Worm (Caenorhabditis elegans) whole organism, L4/young adult: Measurements from ENCODE around the gene daf-36.

ENCODE experiments used
- W03F9.2 ChIP-seq: fragments of 150-350 bp; optimal IDR thresholded peaks from 2 replicates; lab custom pipeline; 2014; ENCODE audit warnings: missing biosample characterization, missing genetic modification characterization
- dao-5 ChIP-seq: sonication (generic microtip); optimal IDR thresholded peaks from 2 replicates; lab custom pipeline; 2016; ENCODE audit warnings: missing genotype, missing genetic modification characterization, moderate library complexity, missing compliant biosample characterization
- him-1 ChIP-seq: sonication (generic microtip); optimal IDR thresholded peaks from 2 replicates; lab custom pipeline; 2016; ENCODE audit warnings: missing genotype, missing genetic modification reagents, missing genetic modification characterization, missing compliant biosample characterization

DNA sequence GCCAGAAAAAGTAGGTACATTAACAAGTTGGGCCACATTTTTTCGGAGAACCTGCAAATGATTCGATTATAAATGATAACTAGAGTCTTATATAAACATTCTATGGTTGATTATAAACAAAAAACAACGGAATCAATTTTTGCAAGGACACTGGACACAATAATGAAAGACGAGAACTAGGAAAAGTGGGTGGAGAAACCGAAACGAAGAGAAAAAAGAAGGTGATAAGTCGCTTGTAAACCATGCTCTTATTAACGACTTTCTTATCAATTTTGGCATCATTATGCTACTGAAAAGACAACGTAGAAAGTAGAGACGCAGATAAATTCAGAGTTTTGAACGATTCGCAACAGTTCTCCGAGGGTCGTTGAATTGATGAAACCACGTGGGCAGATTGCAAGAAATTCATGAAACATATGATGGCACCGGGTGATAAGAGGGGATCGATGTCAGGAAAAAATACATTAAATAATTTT, 35.4 kb downstream of the daf-36 start, which contains the start of gene ZK856.5:
- TF ChIP-seq W03F9.2 (tag; lab: Kevin White, UChicago) (no peak), him-1 (tag; lab: Kevin White, UChicago) (no peak), dao-5 (no peak)
